Fruit fly (Drosophila melanogaster) whole organism, embryonic: Measurements from ENCODE around the gene GAPcenA.

Experiments
- Awh ChIP-seq: fragments of 200-800 bp; sonication (Bioruptor generic); IDR thresholded peaks from 2 replicates; pipeline ENCODE4, ENCODE4 v1.3.6; 2022; ENCODE audit warnings: missing biosample characterization, missing genetic modification characterization
- CG10543 ChIP-seq: fragments of 200-800 bp; sonication (Bioruptor generic); optimal IDR thresholded peaks from 3 replicates; lab custom pipeline; 2017; ENCODE audit warnings: missing biosample characterization, mild to moderate bottlenecking, missing genetic modification characterization, moderate library complexity
- CG10959 ChIP-seq: fragments of 200-800 bp; sonication (Bioruptor generic); IDR thresholded peaks from 2 replicates; pipeline ENCODE4 v1.3.6; 2022; ENCODE audit warnings: missing biosample characterization, missing genetic modification characterization
- CG11247 ChIP-seq: fragments of 200-800 bp; sonication (Bioruptor generic); IDR thresholded peaks from 2 replicates; pipeline ENCODE4 v1.3.6; 2022; ENCODE audit warnings: missing biosample characterization, missing genetic modification characterization
- CG12104 ChIP-seq: fragments of 200-800 bp; sonication (Bioruptor generic); optimal IDR thresholded peaks from 3 replicates; lab custom pipeline; 2016; ENCODE audit warnings: missing biosample characterization, missing genetic modification characterization
- CG12744 ChIP-seq: fragments of 200-800 bp; sonication (Bioruptor generic); optimal IDR thresholded peaks from 2 replicates; lab custom pipeline; 2016; ENCODE audit warnings: missing biosample characterization, missing genetic modification characterization
- CG13775 ChIP-seq: fragments of 200-800 bp; sonication (Bioruptor generic); optimal IDR thresholded peaks from 3 replicates; lab custom pipeline; 2017; ENCODE audit warnings: missing biosample characterization, mild to moderate bottlenecking, missing genetic modification characterization
- CG14050 ChIP-seq: fragments of 200-800 bp; sonication (Bioruptor generic); IDR thresholded peaks from 3 replicates; pipeline ENCODE4 v1.3.6; 2022; ENCODE audit warnings: missing biosample characterization, missing genetic modification characterization
- CG14441 ChIP-seq: fragments of 200-800 bp; sonication (Bioruptor generic); IDR thresholded peaks from 2 replicates; pipeline ENCODE4 v1.3.6; 2022; ENCODE audit warnings: missing biosample characterization, missing genetic modification characterization
- CG17612 ChIP-seq: fragments of 200-800 bp; sonication (Bioruptor generic); IDR thresholded peaks from 2 replicates; pipeline ENCODE4 v1.3.6; 2022; ENCODE audit warnings: missing biosample characterization, missing genetic modification characterization
- CG18599 ChIP-seq: fragments of 200-800 bp; sonication (Bioruptor generic); optimal IDR thresholded peaks from 3 replicates; lab custom pipeline; 2017; ENCODE audit warnings: missing biosample characterization, missing genetic modification characterization, mild to moderate bottlenecking, moderate library complexity, missing genetic modification reagents
- CG2875 ChIP-seq: fragments of 200-800 bp; sonication (Bioruptor generic); optimal IDR thresholded peaks from 2 replicates; lab custom pipeline; 2017; ENCODE audit warnings: missing biosample characterization, mild to moderate bottlenecking, missing genetic modification characterization, missing genetic modification reagents
- CG3995 ChIP-seq: fragments of 200-800 bp; sonication (Bioruptor generic); optimal IDR thresholded peaks from 3 replicates; lab custom pipeline; 2016; ENCODE audit warnings: missing biosample characterization, missing genetic modification characterization
- CG42726 ChIP-seq: fragments of 200-800 bp; sonication (Bioruptor generic); IDR thresholded peaks from 2 replicates; pipeline ENCODE4 v1.3.6; 2022; ENCODE audit warnings: missing biosample characterization, missing genetic modification characterization; ENCODE audit not compliant: partially characterized antibody
- CG6813 ChIP-seq: fragments of 200-800 bp; sonication (Bioruptor generic); optimal IDR thresholded peaks from 2 replicates; lab custom pipeline; 2017; ENCODE audit warnings: missing biosample characterization, missing genetic modification characterization, mild to moderate bottlenecking, moderate library complexity, missing genetic modification reagents
- CG7963 ChIP-seq: fragments of 200-800 bp; sonication (Bioruptor generic); IDR thresholded peaks from 3 replicates; pipeline ENCODE4 v1.3.6; 2022; ENCODE audit warnings: missing biosample characterization, missing genetic modification characterization; ENCODE audit not compliant: partially characterized antibody
- CG8359 ChIP-seq: fragments of 200-800 bp; sonication (Bioruptor generic); optimal IDR thresholded peaks from 2 replicates; lab custom pipeline; 2017; ENCODE audit warnings: missing biosample characterization, mild to moderate bottlenecking, missing genetic modification characterization, borderline replicate concordance
- Camta ChIP-seq: fragments of 200-800 bp; sonication (Bioruptor generic); optimal IDR thresholded peaks from 2 replicates; lab custom pipeline; 2016; ENCODE audit warnings: missing biosample characterization, missing genetic modification characterization
- CoRest ChIP-seq: fragments of 200-800 bp; sonication (Bioruptor generic); optimal IDR thresholded peaks from 3 replicates; lab custom pipeline; 2018; ENCODE audit warnings: missing biosample characterization, mild to moderate bottlenecking, missing genetic modification characterization, moderate library complexity
- Drgx ChIP-seq: fragments of 200-800 bp; sonication (Bioruptor generic); IDR thresholded peaks from 2 replicates; pipeline ENCODE4 v1.3.6; 2022; ENCODE audit warnings: missing biosample characterization, missing genetic modification characterization
- ERR ChIP-seq: fragments of 200-800 bp; sonication (Bioruptor generic); optimal IDR thresholded peaks from 2 replicates; lab custom pipeline; 2016; ENCODE audit warnings: missing biosample characterization, missing genetic modification characterization
- Gug ChIP-seq: fragments of 200-800 bp; sonication (Bioruptor generic); IDR thresholded peaks from 4 replicates; pipeline ENCODE4 v1.3.6; 2022; ENCODE audit warnings: missing biosample characterization, missing genetic modification characterization
- HLH3B ChIP-seq: fragments of 200-800 bp; sonication (Bioruptor generic); IDR thresholded peaks from 2 replicates; pipeline ENCODE4 v1.3.6; 2022; ENCODE audit warnings: missing biosample characterization, missing genetic modification characterization
- HmgZ ChIP-seq: fragments of 200-800 bp; sonication (Bioruptor generic); optimal IDR thresholded peaks from 2 replicates; lab custom pipeline; 2018; ENCODE audit warnings: missing biosample characterization, mild to moderate bottlenecking, missing genetic modification characterization
- Med ChIP-seq: fragments of 200-800 bp; sonication (Bioruptor generic); peaks from one replicate; lab custom pipeline; 2016; ENCODE audit warnings: missing biosample characterization, missing genetic modification characterization, mild to moderate bottlenecking, inconsistent platforms, moderate library complexity
- Nf-YB ChIP-seq: fragments of 200-800 bp; sonication (Bioruptor generic); optimal IDR thresholded peaks from 3 replicates; lab custom pipeline; 2019; ENCODE audit warnings: missing biosample characterization, mild to moderate bottlenecking, missing genetic modification characterization, moderate library complexity
- Sin3A ChIP-seq: fragments of >200 bp; optimal IDR thresholded peaks from 2 replicates; lab custom pipeline; 2018
- Six4 ChIP-seq: fragments of 200-800 bp; sonication (Bioruptor generic); optimal IDR thresholded peaks from 2 replicates; lab custom pipeline; 2016; ENCODE audit warnings: missing biosample characterization, missing genetic modification characterization
- ap ChIP-seq: fragments of 200-800 bp; sonication (Bioruptor generic); IDR thresholded peaks from 2 replicates; pipeline ENCODE4 v1.3.6; 2022; ENCODE audit warnings: missing biosample characterization, missing genetic modification characterization
- bcd ChIP-seq: fragments of 200-800 bp; sonication (Bioruptor generic); optimal IDR thresholded peaks from 2 replicates; lab custom pipeline; 2017; ENCODE audit warnings: missing biosample characterization, mild to moderate bottlenecking, missing genetic modification characterization
- btn ChIP-seq: fragments of 200-800 bp; sonication (Bioruptor generic); optimal IDR thresholded peaks from 2 replicates; lab custom pipeline; 2016; ENCODE audit warnings: missing biosample characterization, missing genetic modification characterization
- corto ChIP-seq: fragments of 200-800 bp; sonication (Bioruptor generic); optimal IDR thresholded peaks from 2 replicates; lab custom pipeline; 2016; ENCODE audit warnings: missing biosample characterization, mild to moderate bottlenecking, missing genetic modification characterization, moderate library complexity
- crc ChIP-seq: fragments of 200-800 bp; sonication (Bioruptor generic); optimal IDR thresholded peaks from 2 replicates; lab custom pipeline; 2016; ENCODE audit warnings: missing biosample characterization, missing genetic modification characterization
- da ChIP-seq: fragments of 200-800 bp; sonication (Bioruptor generic); optimal IDR thresholded peaks from 2 replicates; lab custom pipeline; 2016; ENCODE audit warnings: missing biosample characterization, missing genetic modification characterization
- esg ChIP-seq: fragments of 200-800 bp; sonication (Bioruptor generic); conservative IDR thresholded peaks from 2 replicates; pipeline ENCODE4 v1.3.6; 2022; ENCODE audit warnings: missing biosample characterization, missing genetic modification characterization
- fru ChIP-seq: fragments of >200 bp; optimal IDR thresholded peaks from 2 replicates; lab custom pipeline; 2017
- hb ChIP-seq: fragments of 200-800 bp; sonication (Bioruptor generic); IDR thresholded peaks from 3 replicates; pipeline ENCODE4 v1.3.6; 2022; ENCODE audit warnings: missing biosample characterization, missing genetic modification characterization; ENCODE audit not compliant: partially characterized antibody
- hbn ChIP-seq: fragments of 200-800 bp; sonication (Bioruptor generic); IDR thresholded peaks from 2 replicates; pipeline ENCODE4 v1.3.6; 2022; ENCODE audit warnings: missing biosample characterization, missing genetic modification characterization; ENCODE audit not compliant: partially characterized antibody
- klu ChIP-seq: fragments of 200-800 bp; sonication (Bioruptor generic); IDR thresholded peaks from 2 replicates; pipeline ENCODE4 v1.3.6; 2022; ENCODE audit warnings: missing biosample characterization, missing genetic modification characterization
- lbe ChIP-seq: fragments of 200-800 bp; sonication (Bioruptor generic); optimal IDR thresholded peaks from 2 replicates; lab custom pipeline; 2016; ENCODE audit warnings: missing biosample characterization, mild to moderate bottlenecking, missing genetic modification characterization
- nmo ChIP-seq: fragments of 200-800 bp; sonication (Bioruptor generic); optimal IDR thresholded peaks from 2 replicates; lab custom pipeline; 2018; ENCODE audit warnings: missing biosample characterization, mild to moderate bottlenecking, missing genetic modification characterization, moderate library complexity
- pb ChIP-seq: fragments of 200-800 bp; sonication (Bioruptor generic); optimal IDR thresholded peaks from 3 replicates; lab custom pipeline; 2016; ENCODE audit warnings: missing biosample characterization, missing genetic modification characterization
- phol ChIP-seq: fragments of 200-800 bp; sonication (Bioruptor generic); optimal IDR thresholded peaks from 3 replicates; lab custom pipeline; 2018; ENCODE audit warnings: missing biosample characterization, mild to moderate bottlenecking, missing genetic modification characterization, moderate library complexity
- pita ChIP-seq: fragments of 200-800 bp; sonication (Bioruptor generic); optimal IDR thresholded peaks from 2 replicates; lab custom pipeline; 2017; ENCODE audit warnings: missing biosample characterization, mild to moderate bottlenecking, missing genetic modification characterization
- prd ChIP-seq, 3 experiments: fragments of >200 bp in 2 of 3; fragments of 200-800 bp in 1 of 3; sonication (Bioruptor generic) in 1 of 3; optimal IDR thresholded peaks in 2 of 3; IDR thresholded peaks in 1 of 3; 2 replicates in 2 of 3; 3 replicates in 1 of 3; pipeline versions ENCODE4 v1.3.6 to Lab custom; 2017 to 2022; ENCODE audit warnings: missing biosample characterization in 1 of 3, missing genetic modification characterization in 1 of 3
- ranshi ChIP-seq: fragments of 200-800 bp; sonication (Bioruptor generic); IDR thresholded peaks from 2 replicates; pipeline ENCODE4 v1.3.6; 2022; ENCODE audit warnings: missing biosample characterization, missing genetic modification characterization
- stc ChIP-seq: fragments of 200-800 bp; sonication (Bioruptor generic); IDR thresholded peaks from 2 replicates; pipeline ENCODE4 v1.3.6; 2022; ENCODE audit warnings: missing biosample characterization, missing genetic modification characterization
- tx ChIP-seq: fragments of 200-800 bp; sonication (Bioruptor generic); optimal IDR thresholded peaks from 2 replicates; lab custom pipeline; 2016; ENCODE audit warnings: missing biosample characterization, missing genetic modification characterization
- wor ChIP-seq: fragments of 200-800 bp; sonication (Bioruptor generic); IDR thresholded peaks from 2 replicates; pipeline ENCODE4 v1.3.6; 2022; ENCODE audit warnings: missing biosample characterization, missing genetic modification characterization

The GAPcenA gene

dm6 chr3L:8340264-8341095 lies 5.9 kb upstream of the GAPcenA start, which contains the start of the genes Prim1 and CG7083 (continued):
- TF ChIP-seq CG12744 (GFP tag; lab: Kevin White, UChicago), result peak; percentile 34
- peak; percentile 3 for TF ChIP-seq CG12104 (GFP tag; lab: Kevin White, UChicago)
- 0 out of 2 replicates have a peak, but pooled peaks have one; percentile 41 for TF ChIP-seq ranshi (GFP tag; lab: Robert Waterston, UW)
- TF ChIP-seq da (GFP tag; lab: Kevin White, UChicago), result peak; percentile 43
- no peak for TF ChIP-seq CG3995
- TF ChIP-seq CG11247 (GFP tag; lab: Robert Waterston, UW), result no peak
- TF ChIP-seq Nf-YB (GFP tag; lab: Kevin White, UChicago), result no peak
- peak; percentile 66 for TF ChIP-seq tx (GFP tag; lab: Kevin White, UChicago)
- peak; percentile 35 for TF ChIP-seq crc (GFP tag; lab: Kevin White, UChicago)
- TF ChIP-seq Med (GFP tag; lab: Kevin White, UChicago), result peak; percentile 94
- TF ChIP-seq CG18599 (GFP tag; lab: Kevin White, UChicago), result peak; percentile 77
- peak; percentile 71 for TF ChIP-seq CoRest (tag; lab: Kevin White, UChicago)
- TF ChIP-seq hb, result no peak
- TF ChIP-seq CG14441 (GFP tag; lab: Robert Waterston, UW), result no peak
- no peak for TF ChIP-seq corto
- TF ChIP-seq Six4 (GFP tag; lab: Kevin White, UChicago), result peak; percentile 46
- TF ChIP-seq CG10959 (GFP tag; lab: Robert Waterston, UW), result peak; percentile 32; the same call in 1 of the 2 replicates
- peak; percentile 26 for TF ChIP-seq bcd (GFP tag; lab: Kevin White, UChicago)
- TF ChIP-seq HLH3B (GFP tag; lab: Robert Waterston, UW), result no peak; the same call in 1 of the 2 replicates
- TF ChIP-seq esg (GFP tag; lab: Robert Waterston, UW), result no peak
- TF ChIP-seq CG7963 (GFP tag; lab: Robert Waterston, UW), result no peak
- no peak for TF ChIP-seq klu (GFP tag; lab: Robert Waterston, UW)
- no peak for TF ChIP-seq hbn
- peak; percentile 48 for TF ChIP-seq ERR (GFP tag; lab: Kevin White, UChicago)
- TF ChIP-seq fru, result no peak
- TF ChIP-seq CG8359 (GFP tag; lab: Kevin White, UChicago), result no peak
- TF ChIP-seq prd (optimal IDR thresholded peaks at IDR 0.05; lab: Kevin White, UChicago), result no peak
- peak; percentile 59 for TF ChIP-seq prd (GFP tag; IDR thresholded peaks at IDR 0.05; lab: Robert Waterston, UW)
- TF ChIP-seq stc, result peak; percentile 42; the same call in 1 of the 2 replicates
- TF ChIP-seq ap (GFP tag; lab: Robert Waterston, UW), result no peak
- TF ChIP-seq CG10543, result peak; percentile 76
- TF ChIP-seq pb, result peak; percentile 21
- TF ChIP-seq wor (GFP tag; lab: Robert Waterston, UW), result no peak
- TF ChIP-seq CG2875 (GFP tag; lab: Kevin White, UChicago), result no peak
- no peak for TF ChIP-seq btn (GFP tag; lab: Kevin White, UChicago)
- peak; percentile 23; the same call in 1 of the 4 replicates for TF ChIP-seq Gug (GFP tag; lab: Robert Waterston, UW)
- no peak for TF ChIP-seq pita (GFP tag; lab: Kevin White, UChicago)
- TF ChIP-seq CG42726, result no peak
- TF ChIP-seq Awh (GFP tag; lab: Robert Waterston, UW), result no peak
- peak; percentile 55 for TF ChIP-seq nmo (GFP tag; lab: Kevin White, UChicago)
- peak; percentile 64 for TF ChIP-seq HmgZ (tag; lab: Kevin White, UChicago)
- TF ChIP-seq lbe (GFP tag; lab: Kevin White, UChicago), result peak; percentile 46
- peak; percentile 26 for TF ChIP-seq CG6813 (GFP tag; lab: Kevin White, UChicago)
- 0 out of 2 replicates have a peak, but pooled peaks have one; percentile 13 for TF ChIP-seq Drgx
- peak; percentile 68 for TF ChIP-seq CG13775
- TF ChIP-seq phol, result peak; percentile 68
- no peak for TF ChIP-seq CG17612 (GFP tag; lab: Robert Waterston, UW)
- TF ChIP-seq CG14050, result peak; percentile 42; the same call in 1 of the 3 replicates
- TF ChIP-seq Camta, result peak; percentile 74
- TF ChIP-seq Sin3A (lab: Kevin White, UChicago), result peak; percentile 78
